Worm (Caenorhabditis elegans) whole organism, early embryonic: Measurements from ENCODE around the gene cutl-27.

Experiments used
- B0310.2 ChIP-seq: sonication (generic microtip); optimal IDR thresholded peaks from 2 replicates; lab custom pipeline; 2016; ENCODE audit warnings: mild to moderate bottlenecking, missing genetic modification characterization, missing compliant biosample characterization
- aly-1 ChIP-seq: sonication (generic microtip); optimal IDR thresholded peaks from 2 replicates; lab custom pipeline; 2016; ENCODE audit warnings: missing genetic modification characterization, missing compliant biosample characterization
- ama-1 ChIP-seq: fragments of 150-350 bp; optimal IDR thresholded peaks from 2 replicates; lab custom pipeline; 2014
- hmbx-1 ChIP-seq: sonication (generic microtip); optimal IDR thresholded peaks from 2 replicates; lab custom pipeline; 2016; ENCODE audit warnings: mild to moderate bottlenecking, missing genetic modification characterization, missing compliant biosample characterization

- TF ChIP-seq B0310.2 (tag; lab: Kevin White, UChicago) = no peak
- no peak for TF ChIP-seq hmbx-1 (tag; lab: Kevin White, UChicago)
- no peak for TF ChIP-seq aly-1 (tag; lab: Kevin White, UChicago)
- TF ChIP-seq ama-1 = no peak
Measured at ce11 chrIV:11833456-11833855, 44.9 kb upstream of the cutl-27 start, which contains the start of gene M117.4.
